Worm (Caenorhabditis elegans) whole organism, L2 larva: ENCODE results near the gene dnj-10.

Source experiments
- ZK546.5 ChIP-seq: sonication (generic microtip); optimal IDR thresholded peaks from 2 replicates; lab custom pipeline; 2017; ENCODE audit warnings: missing biosample characterization, missing genetic modification characterization
- ceh-82 ChIP-seq: fragments of 150-350 bp; optimal IDR thresholded peaks from 2 replicates; lab custom pipeline; 2014; ENCODE audit warnings: missing biosample characterization, missing genetic modification characterization
- lin-13 ChIP-seq: fragments of 150-350 bp; optimal IDR thresholded peaks from 2 replicates; lab custom pipeline; 2014; ENCODE audit warnings: missing biosample characterization, missing genetic modification reagents, missing genetic modification characterization
- mdl-1 ChIP-seq, 2 experiments: fragments of 150-350 bp in 1 of 2; sonication (generic microtip) in 1 of 2; optimal IDR thresholded peaks; 2 replicates each; lab custom pipeline; 2017; ENCODE audit warnings: missing biosample characterization in 2 of 2, missing genetic modification characterization in 2 of 2
- nhr-6 ChIP-seq: fragments of 150-350 bp; optimal IDR thresholded peaks from 2 replicates; lab custom pipeline; 2014; ENCODE audit warnings: missing biosample characterization, missing genetic modification characterization
- zag-1 ChIP-seq: fragments of 150-350 bp; optimal IDR thresholded peaks from 2 replicates; lab custom pipeline; 2014; ENCODE audit warnings: missing biosample characterization, missing genetic modification characterization
- ztf-4 ChIP-seq: fragments of 150-350 bp; optimal IDR thresholded peaks from 2 replicates; lab custom pipeline; 2014; ENCODE audit warnings: missing biosample characterization, missing genetic modification characterization

ce11 chrIII:8628405-8628982 is 2.5 kb upstream of the dnj-10 start, which contains the start of the genes polk-1 and gpr-1:
- TF ChIP-seq lin-13 (GFP tag; lab: Kevin White, UChicago), result peak; percentile 72
- no peak for TF ChIP-seq zag-1 (tag; lab: Kevin White, UChicago)
- no peak for TF ChIP-seq ceh-82
- TF ChIP-seq ZK546.5 (tag; lab: Kevin White, UChicago), result no peak
- TF ChIP-seq ztf-4 (tag; lab: Kevin White, UChicago), result no peak
- no peak for TF ChIP-seq nhr-6 (tag; lab: Kevin White, UChicago)
- TF ChIP-seq mdl-1 (tag; optimal IDR thresholded peaks at IDR 0.05; lab: Kevin White, UChicago), result no peak
